Fruit fly (Drosophila melanogaster) whole organism, embryonic: Measurements from ENCODE around the gene Tps1.

Experiments used
- Awh ChIP-seq: fragments of 200-800 bp; sonication (Bioruptor generic); IDR thresholded peaks from 2 replicates; pipeline ENCODE4, ENCODE4 v1.3.6; 2022; ENCODE audit warnings: missing biosample characterization, missing genetic modification characterization
- BtbVII ChIP-seq: fragments of 200-800 bp; sonication (Bioruptor generic); optimal IDR thresholded peaks from 3 replicates; lab custom pipeline; 2017; ENCODE audit warnings: missing biosample characterization, mild to moderate bottlenecking, missing genetic modification characterization
- CG10654 ChIP-seq: fragments of 200-800 bp; sonication (Bioruptor generic); optimal IDR thresholded peaks from 2 replicates; lab custom pipeline; 2016; ENCODE audit warnings: missing biosample characterization, missing genetic modification characterization
- CG12942 ChIP-seq: fragments of 200-800 bp; sonication (Bioruptor generic); optimal IDR thresholded peaks from 3 replicates; lab custom pipeline; 2016; ENCODE audit warnings: missing biosample characterization, missing genetic modification characterization
- CG13123 ChIP-seq: fragments of 200-800 bp; sonication (Bioruptor generic); optimal IDR thresholded peaks from 2 replicates; lab custom pipeline; 2016; ENCODE audit warnings: missing biosample characterization, missing genetic modification characterization
- CG14014 ChIP-seq: fragments of 200-800 bp; sonication (Bioruptor generic); IDR thresholded peaks from 2 replicates; pipeline ENCODE4 v1.3.6; 2022; ENCODE audit warnings: missing biosample characterization, missing genetic modification characterization
- CG15601 ChIP-seq: fragments of 200-800 bp; sonication (Bioruptor generic); optimal IDR thresholded peaks from 3 replicates; lab custom pipeline; 2019; ENCODE audit warnings: missing biosample characterization, mild to moderate bottlenecking, missing genetic modification characterization, moderate library complexity
- CG15696 ChIP-seq: fragments of 200-800 bp; sonication (Bioruptor generic); optimal IDR thresholded peaks from 2 replicates; lab custom pipeline; 2019; ENCODE audit warnings: missing biosample characterization, mild to moderate bottlenecking, missing genetic modification characterization, moderate library complexity
- CG16813 ChIP-seq: fragments of 200-800 bp; sonication (Bioruptor generic); IDR thresholded peaks from 3 replicates; pipeline ENCODE4 v1.3.6; 2022; ENCODE audit warnings: missing biosample characterization, missing genetic modification characterization; ENCODE audit not compliant: partially characterized antibody
- CG16815 ChIP-seq: fragments of 200-800 bp; sonication (Bioruptor generic); optimal IDR thresholded peaks from 3 replicates; lab custom pipeline; 2017; ENCODE audit warnings: missing biosample characterization, mild to moderate bottlenecking, missing genetic modification characterization
- CG18764 ChIP-seq: fragments of 200-800 bp; sonication (Bioruptor generic); optimal IDR thresholded peaks from 3 replicates; lab custom pipeline; 2016; ENCODE audit warnings: missing biosample characterization, missing genetic modification characterization
- CG2199 ChIP-seq: fragments of 200-800 bp; sonication (Bioruptor generic); IDR thresholded peaks from 3 replicates; pipeline ENCODE4 v1.3.6; 2022; ENCODE audit warnings: missing biosample characterization, missing genetic modification characterization
- CG2889 ChIP-seq: fragments of 200-800 bp; sonication (Bioruptor generic); IDR thresholded peaks from 3 replicates; pipeline ENCODE4 v1.3.6; 2022; ENCODE audit warnings: missing biosample characterization, missing genetic modification characterization
- CG3407 ChIP-seq: fragments of 200-800 bp; sonication (Bioruptor generic); optimal IDR thresholded peaks from 2 replicates; lab custom pipeline; 2018; ENCODE audit warnings: missing biosample characterization, mild to moderate bottlenecking, missing genetic modification characterization
- CG34376 ChIP-seq: fragments of 200-800 bp; sonication (Bioruptor generic); optimal IDR thresholded peaks from 2 replicates; lab custom pipeline; 2018; ENCODE audit warnings: missing biosample characterization, mild to moderate bottlenecking, missing genetic modification characterization
- CG4360 ChIP-seq: fragments of 200-800 bp; sonication (Bioruptor generic); IDR thresholded peaks from 2 replicates; pipeline ENCODE4 v1.3.6; 2022; ENCODE audit warnings: missing biosample characterization, missing genetic modification characterization
- CG4854 ChIP-seq: fragments of 200-800 bp; sonication (Bioruptor generic); optimal IDR thresholded peaks from 2 replicates; lab custom pipeline; 2016; ENCODE audit warnings: missing biosample characterization, missing genetic modification characterization, inconsistent platforms
- CG7786 ChIP-seq: fragments of 200-800 bp; sonication (Bioruptor generic); optimal IDR thresholded peaks from 2 replicates; lab custom pipeline; 2016; ENCODE audit warnings: missing biosample characterization, missing genetic modification characterization
- CG8290 ChIP-seq, 3 experiments: fragments of 200-800 bp; sonication (Bioruptor generic); optimal IDR thresholded peaks; 2 replicates each; lab custom pipeline; 2016 to 2019; ENCODE audit warnings: missing biosample characterization in 3 of 3, missing genetic modification characterization in 3 of 3, mild to moderate bottlenecking in 2 of 3, moderate library complexity in 1 of 3
- Ets97D ChIP-seq: fragments of 200-800 bp; sonication (Bioruptor generic); optimal IDR thresholded peaks from 3 replicates; lab custom pipeline; 2016; ENCODE audit warnings: missing biosample characterization, missing genetic modification characterization
- HHEX ChIP-seq: fragments of 200-800 bp; sonication (Bioruptor generic); optimal IDR thresholded peaks from 3 replicates; lab custom pipeline; 2017; ENCODE audit warnings: missing biosample characterization, mild to moderate bottlenecking, missing genetic modification characterization, missing genetic modification reagents
- Lpt ChIP-seq: fragments of >200 bp; optimal IDR thresholded peaks from 2 replicates; lab custom pipeline; 2018; ENCODE audit warnings: missing biosample characterization, missing genetic modification characterization
- Med ChIP-seq: fragments of 200-800 bp; sonication (Bioruptor generic); peaks from one replicate; lab custom pipeline; 2016; ENCODE audit warnings: missing biosample characterization, missing genetic modification characterization, mild to moderate bottlenecking, inconsistent platforms, moderate library complexity
- Neu2 ChIP-seq: fragments of 200-800 bp; sonication (Bioruptor generic); optimal IDR thresholded peaks from 3 replicates; lab custom pipeline; 2016; ENCODE audit warnings: missing biosample characterization, missing genetic modification characterization, borderline replicate concordance
- Vsx1 ChIP-seq: fragments of 200-800 bp; sonication (Bioruptor generic); optimal IDR thresholded peaks from 2 replicates; lab custom pipeline; 2017; ENCODE audit warnings: missing biosample characterization, mild to moderate bottlenecking, missing genetic modification characterization, missing genetic modification reagents
- amos ChIP-seq: fragments of 200-800 bp; sonication (Bioruptor generic); IDR thresholded peaks from 2 replicates; pipeline ENCODE4 v1.3.6; 2022; ENCODE audit warnings: missing biosample characterization, missing genetic modification characterization; ENCODE audit not compliant: partially characterized antibody
- chinmo ChIP-seq: fragments of 200-800 bp; sonication (Bioruptor generic); IDR thresholded peaks from 4 replicates; pipeline ENCODE4 v1.3.6; 2022; ENCODE audit warnings: missing biosample characterization, missing genetic modification characterization; ENCODE audit not compliant: partially characterized antibody
- exex ChIP-seq: fragments of 200-800 bp; sonication (Bioruptor generic); optimal IDR thresholded peaks from 4 replicates; lab custom pipeline; 2018; ENCODE audit warnings: missing biosample characterization, mild to moderate bottlenecking, missing genetic modification characterization, moderate library complexity
- gcm ChIP-seq: fragments of 200-800 bp; sonication (Bioruptor generic); optimal IDR thresholded peaks from 2 replicates; lab custom pipeline; 2019; ENCODE audit warnings: missing biosample characterization, mild to moderate bottlenecking, missing genetic modification characterization, moderate library complexity
- grn ChIP-seq: fragments of 200-800 bp; sonication (Bioruptor generic); optimal IDR thresholded peaks from 3 replicates; lab custom pipeline; 2017; ENCODE audit warnings: missing biosample characterization, missing genetic modification characterization
- kay ChIP-seq: fragments of 200-800 bp; sonication (Bioruptor generic); optimal IDR thresholded peaks from 2 replicates; lab custom pipeline; 2016; ENCODE audit warnings: missing biosample characterization, missing genetic modification characterization
- lab ChIP-seq: fragments of 200-800 bp; sonication (Bioruptor generic); optimal IDR thresholded peaks from 3 replicates; lab custom pipeline; 2017; ENCODE audit warnings: missing biosample characterization, missing genetic modification characterization, mild to moderate bottlenecking, moderate library complexity, missing genetic modification reagents
- luna ChIP-seq: fragments of 200-800 bp; sonication (Bioruptor generic); optimal IDR thresholded peaks from 2 replicates; lab custom pipeline; 2016; ENCODE audit warnings: missing biosample characterization, missing genetic modification characterization
- mld ChIP-seq: fragments of 200-800 bp; sonication (Bioruptor generic); IDR thresholded peaks from 3 replicates; pipeline ENCODE4 v1.3.6; 2022; ENCODE audit warnings: missing biosample characterization, missing genetic modification characterization; ENCODE audit not compliant: partially characterized antibody
- org-1 ChIP-seq: fragments of 200-800 bp; sonication (Bioruptor generic); optimal IDR thresholded peaks from 2 replicates; lab custom pipeline; 2017; ENCODE audit warnings: missing biosample characterization, missing genetic modification characterization
- salm ChIP-seq: fragments of 200-800 bp; sonication (Bioruptor generic); optimal IDR thresholded peaks from 2 replicates; lab custom pipeline; 2018; ENCODE audit warnings: missing biosample characterization, mild to moderate bottlenecking, missing genetic modification characterization
- sd ChIP-seq: fragments of 200-800 bp; sonication (Bioruptor generic); optimal IDR thresholded peaks from 3 replicates; lab custom pipeline; 2018; ENCODE audit warnings: missing biosample characterization, mild to moderate bottlenecking, missing genetic modification characterization, moderate library complexity
- sens ChIP-seq: fragments of 200-800 bp; sonication (Bioruptor generic); peaks from one replicate; lab custom pipeline; 2016; ENCODE audit warnings: missing biosample characterization, missing genetic modification characterization
- sens-2 ChIP-seq: fragments of 200-800 bp; sonication (Bioruptor generic); IDR thresholded peaks from 2 replicates; pipeline ENCODE4 v1.3.6; 2022; ENCODE audit warnings: missing biosample characterization, missing genetic modification characterization
- slbo ChIP-seq: fragments of 200-800 bp; sonication (Bioruptor generic); IDR thresholded peaks from 2 replicates; pipeline ENCODE4 v1.3.6; 2022; ENCODE audit warnings: missing biosample characterization, missing genetic modification characterization
- tin ChIP-seq: fragments of 200-800 bp; sonication (Bioruptor generic); optimal IDR thresholded peaks from 3 replicates; lab custom pipeline; 2016; ENCODE audit warnings: missing biosample characterization, missing genetic modification characterization
- tio ChIP-seq: fragments of 200-800 bp; sonication (Bioruptor generic); optimal IDR thresholded peaks from 2 replicates; lab custom pipeline; 2017; ENCODE audit warnings: missing biosample characterization, missing genetic modification characterization, inconsistent platforms
- tll ChIP-seq, 2 experiments: fragments of 200-800 bp in 1 of 2; fragments of >200 bp in 1 of 2; sonication (Bioruptor generic) in 1 of 2; optimal IDR thresholded peaks; 2 replicates each; lab custom pipeline; 2017 to 2019; ENCODE audit warnings: missing biosample characterization in 2 of 2, missing genetic modification characterization in 2 of 2, mild to moderate bottlenecking in 1 of 2, moderate library complexity in 1 of 2
- twi ChIP-seq: fragments of 200-800 bp; optimal IDR thresholded peaks from 2 replicates; lab custom pipeline; 2019; ENCODE audit warnings: missing biosample characterization, mild to moderate bottlenecking, missing genetic modification characterization, moderate library complexity
- zfh1 ChIP-seq: fragments of 200-800 bp; sonication (Bioruptor generic); IDR thresholded peaks from 3 replicates; pipeline ENCODE4 v1.3.6; 2022; ENCODE audit warnings: missing biosample characterization, missing genetic modification characterization

The Tps1 gene

dm6 chr2L:4372802-4373570 is 15.1 kb upstream of the Tps1 start:
- TF ChIP-seq Med (GFP tag; lab: Kevin White, UChicago), result peak; percentile 56
- peak; percentile 56; the same call in 1 of the 2 replicates for TF ChIP-seq sens-2 (GFP tag; lab: Robert Waterston, UW)
- peak; percentile 57 for TF ChIP-seq sd
- TF ChIP-seq sens (GFP tag; lab: Kevin White, UChicago), result peak; percentile 54
- no peak for TF ChIP-seq CG12942 (GFP tag; lab: Kevin White, UChicago)
- TF ChIP-seq CG16813 (GFP tag; lab: Robert Waterston, UW), result no peak
- TF ChIP-seq CG4360 (GFP tag; lab: Robert Waterston, UW), result no peak
- peak; percentile 22 for TF ChIP-seq lab (GFP tag; lab: Kevin White, UChicago)
- TF ChIP-seq CG15601 (tag; lab: Kevin White, UChicago), result peak; percentile 28
- peak; percentile 48 for TF ChIP-seq gcm (GFP tag; lab: Kevin White, UChicago)
- TF ChIP-seq grn (GFP tag; lab: Kevin White, UChicago), result peak; percentile 95
- TF ChIP-seq Vsx1 (GFP tag; lab: Kevin White, UChicago), result peak; percentile 4
- peak; percentile 96 for TF ChIP-seq twi
- peak; percentile 44 for TF ChIP-seq exex
- TF ChIP-seq, all 482 proteins: peak for 11

- no peak for TF ChIP-seq Neu2 (GFP tag; lab: Kevin White, UChicago)
- no peak for TF ChIP-seq CG7786 (GFP tag; lab: Kevin White, UChicago)
- no peak for TF ChIP-seq Awh (GFP tag; lab: Robert Waterston, UW)
- no peak for TF ChIP-seq HHEX (GFP tag; lab: Kevin White, UChicago)
- TF ChIP-seq slbo (GFP tag; lab: Robert Waterston, UW), result no peak
- 0 out of 4 replicates have a peak, but pooled peaks have one; percentile 29 for TF ChIP-seq chinmo (GFP tag; lab: Robert Waterston, UW)
- TF ChIP-seq CG3407 (GFP tag; lab: Kevin White, UChicago), result no peak
- TF ChIP-seq sd, result peak; percentile 81
- no peak for TF ChIP-seq kay (GFP tag; lab: Kevin White, UChicago)
- TF ChIP-seq zfh1 (GFP tag; lab: Robert Waterston, UW), result 0 out of 3 replicates have a peak, but pooled peaks have one; percentile 27
- no peak for TF ChIP-seq tin (GFP tag; lab: Kevin White, UChicago)
- TF ChIP-seq luna (GFP tag; lab: Kevin White, UChicago), result no peak
- TF ChIP-seq salm, result no peak
- TF ChIP-seq CG13123 (GFP tag; lab: Kevin White, UChicago), result no peak
- no peak for TF ChIP-seq tio
- TF ChIP-seq CG2889 (GFP tag; lab: Robert Waterston, UW), result no peak
- TF ChIP-seq Ets97D, result no peak
- TF ChIP-seq Lpt (GFP tag; lab: Kevin White, UChicago), result no peak
- TF ChIP-seq CG8290 (GFP tag; optimal IDR thresholded peaks at IDR 0.05; lab: Kevin White, UChicago), result no peak
- TF ChIP-seq CG8290 (tag; optimal IDR thresholded peaks at IDR 0.05; lab: Kevin White, UChicago), result no peak
- no peak for TF ChIP-seq CG16815 (GFP tag; lab: Kevin White, UChicago)
- TF ChIP-seq CG14014 (GFP tag; lab: Robert Waterston, UW), result 0 out of 2 replicates have a peak, but pooled peaks have one; percentile 26
- TF ChIP-seq CG4854, result no peak
- TF ChIP-seq CG2199 (GFP tag; lab: Robert Waterston, UW), result peak; percentile 29; the same call in 1 of the 3 replicates
- TF ChIP-seq amos (GFP tag; lab: Robert Waterston, UW), result no peak
- no peak for TF ChIP-seq CG10654
- no peak for TF ChIP-seq BtbVII
- no peak for TF ChIP-seq CG18764 (GFP tag; lab: Kevin White, UChicago)
- TF ChIP-seq mld (GFP tag; lab: Robert Waterston, UW), result no peak
- no peak for TF ChIP-seq CG34376
- TF ChIP-seq CG15696 (tag; lab: Kevin White, UChicago), result no peak
- no peak for TF ChIP-seq tll (GFP tag; optimal IDR thresholded peaks at IDR 0.05; lab: Kevin White, UChicago)
- TF ChIP-seq org-1, result no peak
These were observed 12.8 kb upstream of the Tps1 start for dm6 chr2L:4375035-4376009.
